Worm (Caenorhabditis elegans) whole organism, L4 larva: ENCODE measurements around the gene srtx-1.
"Not testable (repeated sequence)": the region's sequence is repeated elsewhere in the genome, so short reads cannot be mapped to it uniquely, and the experiment has no call there.

ENCODE experiments used
- T26A8.4 ChIP-seq: fragments of 200-800 bp; sonication (Bioruptor generic); IDR thresholded peaks from 2 replicates; pipeline ENCODE4 v1.3.6; 2022; ENCODE audit warnings: missing genetic modification characterization, missing compliant biosample characterization
- ceh-62 ChIP-seq: sonication (generic microtip); optimal IDR thresholded peaks from 2 replicates; lab custom pipeline; 2017; ENCODE audit warnings: missing biosample characterization, missing genetic modification characterization
- hlh-30 ChIP-seq: sonication (generic microtip); optimal IDR thresholded peaks from 2 replicates; lab custom pipeline; 2017; ENCODE audit warnings: antibody characterized with exemption, mild to moderate bottlenecking, missing genetic modification characterization, missing compliant biosample characterization; ENCODE audit not compliant: insufficient read depth
- lim-7 ChIP-seq: fragments of 200-800 bp; sonication (Bioruptor generic); IDR thresholded peaks from 2 replicates; pipeline ENCODE4 v1.3.6; 2022; ENCODE audit warnings: missing genetic modification characterization, missing compliant biosample characterization
- pha-4 ChIP-seq, 2 experiments: fragments of 150-350 bp in 1 of 2; fragments of 200-800 bp in 1 of 2; sonication (Bioruptor generic) in 1 of 2; IDR thresholded peaks in 1 of 2; optimal IDR thresholded peaks in 1 of 2; 2 replicates each; pipeline versions ENCODE4 v1.3.6 to Lab custom; 2014 to 2022; ENCODE audit warnings: missing genetic modification characterization in 2 of 2, missing genetic modification reagents in 2 of 2, missing biosample characterization in 1 of 2, missing compliant biosample characterization in 1 of 2
- pqm-1 ChIP-seq: sonication (generic microtip); optimal IDR thresholded peaks from 2 replicates; lab custom pipeline; 2017; ENCODE audit warnings: missing biosample characterization, missing genetic modification characterization
- sdz-12 ChIP-seq: fragments of 200-800 bp; sonication (Bioruptor generic); optimal IDR thresholded peaks from 2 replicates; lab custom pipeline; 2018; ENCODE audit warnings: mild to moderate bottlenecking, missing genetic modification characterization, missing compliant biosample characterization
- zag-1 ChIP-seq: fragments of 150-350 bp; optimal IDR thresholded peaks from 2 replicates; lab custom pipeline; 2014; ENCODE audit warnings: missing biosample characterization, missing genetic modification characterization

DNA sequence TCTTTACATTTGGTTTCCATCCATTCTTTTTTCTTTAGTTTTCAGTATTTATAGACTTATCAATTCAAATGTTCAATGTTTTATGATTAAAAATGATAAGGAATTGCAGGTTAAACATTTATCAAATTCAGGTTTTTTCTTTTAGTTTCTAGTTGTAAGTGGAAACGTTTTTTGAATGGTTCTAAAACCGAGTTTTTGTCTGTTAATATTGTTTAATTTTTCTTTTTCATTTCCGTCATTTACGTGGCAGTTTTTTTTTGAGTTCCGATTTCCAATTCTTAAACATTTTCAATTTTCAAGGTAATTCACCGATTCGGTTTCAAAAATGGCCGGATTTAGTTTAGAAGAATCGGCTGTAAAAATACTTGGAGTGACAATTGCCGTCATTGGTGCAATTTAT is 46.2 kb upstream of the srtx-1 start, which contains the start of gene T12B3.3:
- not testable (repeated sequence) for TF ChIP-seq hlh-30 (tag; lab: Kevin White, UChicago); lim-7 (GFP tag; lab: Robert Waterston, UW); pha-4 (GFP tag; IDR thresholded peaks at IDR 0.05; lab: Robert Waterston, UW); pha-4 (tag; optimal IDR thresholded peaks at IDR 0.05; lab: Kevin White, UChicago); pqm-1 (tag; lab: Kevin White, UChicago); zag-1 (tag; lab: Kevin White, UChicago); ceh-62 (tag; lab: Kevin White, UChicago); sdz-12; T26A8.4
